Fruit fly (Drosophila melanogaster) whole organism, embryonic: ENCODE measurements around the gene sff.

Experiments
- Bteb2 ChIP-seq: fragments of 200-800 bp; sonication (Bioruptor generic); optimal IDR thresholded peaks from 2 replicates; lab custom pipeline; 2016; ENCODE audit warnings: missing biosample characterization, missing genetic modification characterization
- CG10654 ChIP-seq: fragments of 200-800 bp; sonication (Bioruptor generic); optimal IDR thresholded peaks from 2 replicates; lab custom pipeline; 2016; ENCODE audit warnings: missing biosample characterization, missing genetic modification characterization
- CG11085 ChIP-seq: fragments of 200-800 bp; sonication (Bioruptor generic); IDR thresholded peaks from 2 replicates; pipeline ENCODE4 v1.3.6; 2022; ENCODE audit warnings: missing biosample characterization, missing genetic modification characterization
- CG12391 ChIP-seq: fragments of 200-800 bp; sonication (Bioruptor generic); optimal IDR thresholded peaks from 3 replicates; lab custom pipeline; 2018; ENCODE audit warnings: missing biosample characterization, mild to moderate bottlenecking, missing genetic modification characterization, moderate library complexity
- CG14441 ChIP-seq: fragments of 200-800 bp; sonication (Bioruptor generic); IDR thresholded peaks from 2 replicates; pipeline ENCODE4 v1.3.6; 2022; ENCODE audit warnings: missing biosample characterization, missing genetic modification characterization
- CG15696 ChIP-seq: fragments of 200-800 bp; sonication (Bioruptor generic); optimal IDR thresholded peaks from 2 replicates; lab custom pipeline; 2019; ENCODE audit warnings: missing biosample characterization, mild to moderate bottlenecking, missing genetic modification characterization, moderate library complexity
- CG18599 ChIP-seq: fragments of 200-800 bp; sonication (Bioruptor generic); optimal IDR thresholded peaks from 3 replicates; lab custom pipeline; 2017; ENCODE audit warnings: missing biosample characterization, missing genetic modification characterization, mild to moderate bottlenecking, moderate library complexity, missing genetic modification reagents
- CG18764 ChIP-seq: fragments of 200-800 bp; sonication (Bioruptor generic); optimal IDR thresholded peaks from 3 replicates; lab custom pipeline; 2016; ENCODE audit warnings: missing biosample characterization, missing genetic modification characterization
- CG2129 ChIP-seq: fragments of 200-800 bp; sonication (Bioruptor generic); IDR thresholded peaks from 2 replicates; pipeline ENCODE4 v1.3.6; 2022; ENCODE audit warnings: missing biosample characterization, missing genetic modification characterization; ENCODE audit not compliant: partially characterized antibody
- CG30431 ChIP-seq: fragments of 200-800 bp; sonication (Bioruptor generic); optimal IDR thresholded peaks from 2 replicates; lab custom pipeline; 2017; ENCODE audit warnings: missing biosample characterization, missing genetic modification characterization
- CG32532 ChIP-seq: fragments of 200-800 bp; sonication (Bioruptor generic); IDR thresholded peaks from 2 replicates; pipeline ENCODE4 v1.3.6; 2022; ENCODE audit warnings: missing biosample characterization, missing genetic modification characterization
- CG3847 ChIP-seq: fragments of 200-800 bp; sonication (Bioruptor generic); IDR thresholded peaks from 2 replicates; pipeline ENCODE4 v1.3.6; 2022; ENCODE audit warnings: missing biosample characterization, missing genetic modification characterization
- CG4328 ChIP-seq: fragments of 200-800 bp; sonication (Bioruptor generic); optimal IDR thresholded peaks from 3 replicates; lab custom pipeline; 2017; ENCODE audit warnings: missing biosample characterization, missing genetic modification reagents, missing genetic modification characterization
- CG4854 ChIP-seq: fragments of 200-800 bp; sonication (Bioruptor generic); optimal IDR thresholded peaks from 2 replicates; lab custom pipeline; 2016; ENCODE audit warnings: missing biosample characterization, missing genetic modification characterization, inconsistent platforms
- CG8359 ChIP-seq: fragments of 200-800 bp; sonication (Bioruptor generic); optimal IDR thresholded peaks from 2 replicates; lab custom pipeline; 2017; ENCODE audit warnings: missing biosample characterization, mild to moderate bottlenecking, missing genetic modification characterization, borderline replicate concordance
- Camta ChIP-seq: fragments of 200-800 bp; sonication (Bioruptor generic); optimal IDR thresholded peaks from 2 replicates; lab custom pipeline; 2016; ENCODE audit warnings: missing biosample characterization, missing genetic modification characterization
- CoRest ChIP-seq: fragments of 200-800 bp; sonication (Bioruptor generic); optimal IDR thresholded peaks from 3 replicates; lab custom pipeline; 2018; ENCODE audit warnings: missing biosample characterization, mild to moderate bottlenecking, missing genetic modification characterization, moderate library complexity
- CrebB ChIP-seq: fragments of 200-800 bp; sonication (Bioruptor generic); optimal IDR thresholded peaks from 3 replicates; lab custom pipeline; 2018; ENCODE audit warnings: missing biosample characterization, mild to moderate bottlenecking, missing genetic modification characterization
- D19A ChIP-seq: fragments of 200-800 bp; optimal IDR thresholded peaks from 3 replicates; lab custom pipeline; 2019; ENCODE audit warnings: missing biosample characterization, mild to moderate bottlenecking, missing genetic modification characterization, moderate library complexity
- Dbx ChIP-seq: fragments of 200-800 bp; sonication (Bioruptor generic); IDR thresholded peaks from 3 replicates; pipeline ENCODE4 v1.3.6; 2022; ENCODE audit warnings: missing biosample characterization, missing genetic modification characterization
- Dek ChIP-seq: fragments of 200-800 bp; sonication (Bioruptor generic); optimal IDR thresholded peaks from 3 replicates; lab custom pipeline; 2019; ENCODE audit warnings: missing biosample characterization, mild to moderate bottlenecking, missing genetic modification characterization, moderate library complexity
- Dll ChIP-seq: fragments of 200-800 bp; sonication (Bioruptor generic); IDR thresholded peaks from 4 replicates; pipeline ENCODE4 v1.3.6; 2022; ENCODE audit warnings: missing biosample characterization, missing genetic modification characterization; ENCODE audit not compliant: partially characterized antibody
- ERR ChIP-seq: fragments of 200-800 bp; sonication (Bioruptor generic); optimal IDR thresholded peaks from 2 replicates; lab custom pipeline; 2016; ENCODE audit warnings: missing biosample characterization, missing genetic modification characterization
- Fer2 ChIP-seq: fragments of 200-800 bp; sonication (Bioruptor generic); optimal IDR thresholded peaks from 2 replicates; lab custom pipeline; 2018; ENCODE audit warnings: missing biosample characterization, mild to moderate bottlenecking, missing genetic modification characterization, moderate library complexity
- HLH3B ChIP-seq: fragments of 200-800 bp; sonication (Bioruptor generic); IDR thresholded peaks from 2 replicates; pipeline ENCODE4 v1.3.6; 2022; ENCODE audit warnings: missing biosample characterization, missing genetic modification characterization
- Hey ChIP-seq: fragments of 200-800 bp; sonication (Bioruptor generic); optimal IDR thresholded peaks from 3 replicates; lab custom pipeline; 2018; ENCODE audit warnings: missing biosample characterization, mild to moderate bottlenecking, missing genetic modification characterization
- NK7.1 ChIP-seq: fragments of 200-800 bp; sonication (Bioruptor generic); optimal IDR thresholded peaks from 3 replicates; lab custom pipeline; 2016; ENCODE audit warnings: missing biosample characterization, missing genetic modification characterization
- Opbp ChIP-seq: fragments of 200-800 bp; sonication (Bioruptor generic); IDR thresholded peaks from 3 replicates; pipeline ENCODE4 v1.3.6; 2022; ENCODE audit warnings: missing biosample characterization, missing genetic modification characterization; ENCODE audit not compliant: partially characterized antibody
- Ptx1 ChIP-seq: fragments of 200-800 bp; sonication (Bioruptor generic); IDR thresholded peaks from 2 replicates; pipeline ENCODE4 v1.3.6; 2022; ENCODE audit warnings: missing biosample characterization, missing genetic modification characterization
- Sox100B ChIP-seq: fragments of 200-800 bp; sonication (Bioruptor generic); optimal IDR thresholded peaks from 3 replicates; lab custom pipeline; 2018; ENCODE audit warnings: missing biosample characterization, mild to moderate bottlenecking, missing genetic modification characterization
- caup ChIP-seq: fragments of 200-800 bp; sonication (Bioruptor generic); optimal IDR thresholded peaks from 3 replicates; lab custom pipeline; 2017; ENCODE audit warnings: missing biosample characterization, mild to moderate bottlenecking, missing genetic modification characterization, moderate library complexity; ENCODE audit not compliant: severe bottlenecking
- chinmo ChIP-seq: fragments of 200-800 bp; sonication (Bioruptor generic); IDR thresholded peaks from 4 replicates; pipeline ENCODE4 v1.3.6; 2022; ENCODE audit warnings: missing biosample characterization, missing genetic modification characterization; ENCODE audit not compliant: partially characterized antibody
- chm ChIP-seq: fragments of 200-800 bp; sonication (Bioruptor generic); IDR thresholded peaks from 2 replicates; pipeline ENCODE4 v1.3.6; 2022; ENCODE audit warnings: missing biosample characterization, missing genetic modification characterization
- crp ChIP-seq, 2 experiments: fragments of 200-800 bp; sonication (Bioruptor generic); optimal IDR thresholded peaks; 2 replicates in 1 of 2; 3 replicates in 1 of 2; lab custom pipeline; 2017; ENCODE audit warnings: missing biosample characterization in 2 of 2, missing genetic modification characterization in 2 of 2, mild to moderate bottlenecking in 1 of 2, moderate library complexity in 1 of 2
- dan ChIP-seq: fragments of 200-800 bp; sonication (Bioruptor generic); IDR thresholded peaks from 2 replicates; pipeline ENCODE4 v1.3.6; 2022; ENCODE audit warnings: missing biosample characterization, missing genetic modification characterization
- en ChIP-seq: fragments of 200-800 bp; sonication (Bioruptor generic); optimal IDR thresholded peaks from 2 replicates; lab custom pipeline; 2016; ENCODE audit warnings: missing biosample characterization, missing genetic modification characterization
- hbn ChIP-seq: fragments of 200-800 bp; sonication (Bioruptor generic); IDR thresholded peaks from 2 replicates; pipeline ENCODE4 v1.3.6; 2022; ENCODE audit warnings: missing biosample characterization, missing genetic modification characterization; ENCODE audit not compliant: partially characterized antibody
- ind ChIP-seq: fragments of 200-800 bp; sonication (Bioruptor generic); optimal IDR thresholded peaks from 3 replicates; lab custom pipeline; 2016; ENCODE audit warnings: missing biosample characterization, missing genetic modification characterization
- kni ChIP-seq: fragments of 200-800 bp; sonication (Bioruptor generic); optimal IDR thresholded peaks from 3 replicates; lab custom pipeline; 2017; ENCODE audit warnings: mild to moderate bottlenecking, missing biosample characterization, missing genetic modification reagents, missing genetic modification characterization
- mirr ChIP-seq: fragments of 200-800 bp; sonication (Bioruptor generic); optimal IDR thresholded peaks from 3 replicates; lab custom pipeline; 2018; ENCODE audit warnings: missing biosample characterization, mild to moderate bottlenecking, missing genetic modification characterization
- nmo ChIP-seq: fragments of 200-800 bp; sonication (Bioruptor generic); optimal IDR thresholded peaks from 2 replicates; lab custom pipeline; 2018; ENCODE audit warnings: missing biosample characterization, mild to moderate bottlenecking, missing genetic modification characterization, moderate library complexity
- pho ChIP-seq: fragments of 200-800 bp; sonication (Bioruptor generic); optimal IDR thresholded peaks from 2 replicates; lab custom pipeline; 2016; ENCODE audit warnings: missing biosample characterization, missing genetic modification characterization
- pita ChIP-seq: fragments of 200-800 bp; sonication (Bioruptor generic); optimal IDR thresholded peaks from 2 replicates; lab custom pipeline; 2017; ENCODE audit warnings: missing biosample characterization, mild to moderate bottlenecking, missing genetic modification characterization
- pzg ChIP-seq: fragments of 200-800 bp; sonication (Bioruptor generic); optimal IDR thresholded peaks from 3 replicates; lab custom pipeline; 2018; ENCODE audit warnings: missing biosample characterization, mild to moderate bottlenecking, missing genetic modification characterization, moderate library complexity
- row ChIP-seq: fragments of 200-800 bp; sonication (Bioruptor generic); IDR thresholded peaks from 3 replicates; pipeline ENCODE4 v1.3.6; 2022; ENCODE audit warnings: missing biosample characterization, missing genetic modification characterization
- salm ChIP-seq: fragments of 200-800 bp; sonication (Bioruptor generic); optimal IDR thresholded peaks from 2 replicates; lab custom pipeline; 2018; ENCODE audit warnings: missing biosample characterization, mild to moderate bottlenecking, missing genetic modification characterization
- seq ChIP-seq: fragments of 200-800 bp; sonication (Bioruptor generic); IDR thresholded peaks from 2 replicates; pipeline ENCODE4 v1.3.6; 2022; ENCODE audit warnings: missing biosample characterization, missing genetic modification characterization
- trh ChIP-seq: fragments of 200-800 bp; sonication (Bioruptor generic); optimal IDR thresholded peaks from 2 replicates; lab custom pipeline; 2016; ENCODE audit warnings: missing biosample characterization, missing genetic modification characterization
- usp ChIP-seq: fragments of >200 bp; optimal IDR thresholded peaks from 2 replicates; lab custom pipeline; 2017; ENCODE audit warnings: missing biosample characterization, missing genetic modification characterization
- zfh2 ChIP-seq: fragments of 200-800 bp; sonication (Bioruptor generic); optimal IDR thresholded peaks from 2 replicates; lab custom pipeline; 2016; ENCODE audit warnings: missing biosample characterization, missing genetic modification characterization

Gene sff

dm6 chr3L:15921043-15921621, 3.5 kb downstream of the sff start (continued):
- TF ChIP-seq ERR (no peak), CG14441 (GFP tag; lab: Robert Waterston, UW) (0 out of 2 replicates have a peak, but pooled peaks have one; percentile 35), Ptx1 (peak; percentile 41), chm (GFP tag; lab: Robert Waterston, UW) (no peak), CG10654 (GFP tag; lab: Kevin White, UChicago) (no peak), pho (peak; percentile 32), CG4328 (GFP tag; lab: Kevin White, UChicago) (peak; percentile 51), usp (GFP tag; lab: Kevin White, UChicago) (no peak), D19A (tag; lab: Kevin White, UChicago) (peak; percentile 20), CG12391 (tag; lab: Kevin White, UChicago) (peak; percentile 53), CG11085 (no peak), Opbp (GFP tag; lab: Robert Waterston, UW) (no peak), Dbx (GFP tag; lab: Robert Waterston, UW) (peak; percentile 26; the same call in 1 of the 3 replicates), CG8359 (GFP tag; lab: Kevin White, UChicago) (no peak), Camta (GFP tag; lab: Kevin White, UChicago) (no peak), caup (GFP tag; lab: Kevin White, UChicago) (peak; percentile 64), nmo (peak; percentile 43), mirr (no peak), crp (GFP tag; optimal IDR thresholded peaks at IDR 0.05; lab: Kevin White, UChicago) (no peak), Hey (tag; lab: Kevin White, UChicago) (no peak), Dll (GFP tag; lab: Robert Waterston, UW) (no peak), CG30431 (no peak), NK7.1 (peak; percentile 4), row (peak; percentile 77), CG18764 (GFP tag; lab: Kevin White, UChicago) (no peak), CG18599 (GFP tag; lab: Kevin White, UChicago) (peak; percentile 89), CG3847 (GFP tag; lab: Robert Waterston, UW) (no peak; the same call in 1 of the 2 replicates), seq (GFP tag; lab: Robert Waterston, UW) (peak; percentile 77), Sox100B (peak; percentile 59), ind (GFP tag; lab: Kevin White, UChicago) (peak; percentile 40), CoRest (tag; lab: Kevin White, UChicago) (peak; percentile 64), Bteb2 (GFP tag; lab: Kevin White, UChicago) (no peak), kni (GFP tag; lab: Kevin White, UChicago) (no peak), CG4854 (no peak), HLH3B (GFP tag; lab: Robert Waterston, UW) (0 out of 2 replicates have a peak, but pooled peaks have one; percentile 23), hbn (no peak), pita (GFP tag; lab: Kevin White, UChicago) (no peak), dan (GFP tag; lab: Robert Waterston, UW) (no peak), en (GFP tag; lab: Kevin White, UChicago) (no peak), CG32532 (peak; percentile 30; the same call in 1 of the 2 replicates), Fer2 (tag; lab: Kevin White, UChicago) (peak; percentile 14), chinmo (no peak), zfh2 (no peak), salm (tag; lab: Kevin White, UChicago) (no peak), CrebB (tag; lab: Kevin White, UChicago) (no peak), pzg (GFP tag; lab: Kevin White, UChicago) (no peak), CG2129 (GFP tag; lab: Robert Waterston, UW) (no peak), Dek (tag; lab: Kevin White, UChicago) (peak; percentile 42), trh (no peak), CG15696 (tag; lab: Kevin White, UChicago) (no peak)
